Fruit fly (Drosophila melanogaster) whole organism: ENCODE data around the gene CG4704.

Experiments used
- CG8478 ChIP-seq: fragments of >200 bp; optimal IDR thresholded peaks from 2 replicates; lab custom pipeline; 2018; ENCODE audit warnings: inconsistent platforms
- Dll ChIP-seq: fragments of >200 bp; optimal IDR thresholded peaks from 2 replicates; lab custom pipeline; 2017
- EcR ChIP-seq, 2 experiments: fragments of >200 bp; optimal IDR thresholded peaks; 2 replicates each; lab custom pipeline; 2017; ENCODE audit warnings: missing biosample characterization in 2 of 2, missing genetic modification characterization in 2 of 2, missing genetic modification reagents in 2 of 2
- pan ChIP-seq: fragments of >200 bp; optimal IDR thresholded peaks from 2 replicates; lab custom pipeline; 2017
- psq ChIP-seq: fragments of >200 bp; optimal IDR thresholded peaks from 2 replicates; lab custom pipeline; 2017
- usp ChIP-seq: fragments of >200 bp; optimal IDR thresholded peaks from 2 replicates; lab custom pipeline; 2017; ENCODE audit warnings: missing biosample characterization, missing genetic modification characterization, mixed read lengths

DNA sequence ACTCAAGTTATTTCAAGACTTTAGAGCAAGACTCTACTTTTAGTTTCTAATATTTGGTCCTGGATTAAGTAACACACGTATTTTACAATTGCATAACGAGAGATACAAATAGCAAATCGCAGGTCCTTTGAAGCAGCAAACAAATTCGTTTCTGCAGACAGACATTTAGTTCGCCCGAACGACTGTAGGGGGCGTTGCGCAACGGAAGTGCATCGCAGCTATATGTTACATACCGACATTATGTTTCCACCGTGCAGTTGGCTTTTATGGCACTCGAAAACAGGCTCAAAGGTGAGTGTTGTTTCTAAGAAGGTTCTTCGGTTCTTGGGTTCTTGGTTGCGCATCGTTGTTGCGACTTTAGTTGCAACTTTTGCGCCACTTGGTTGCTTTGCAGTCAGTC is 35.8 kb downstream of the CG4704 start:
- TF ChIP-seq usp (GFP tag; lab: Kevin White, UChicago) (no peak), EcR (GFP tag; optimal IDR thresholded peaks at IDR 0.05; lab: Kevin White, UChicago) (no peak), CG8478 (no peak), pan (lab: Kevin White, UChicago) (no peak), psq (lab: Kevin White, UChicago) (no peak), Dll (lab: Kevin White, UChicago) (no peak)
